Fruit fly (Drosophila melanogaster) whole organism, pupa: ENCODE measurements around the gene CG33298.

Experiments used
- CG10348 ChIP-seq: fragments of 200-800 bp; sonication (Bioruptor generic); IDR thresholded peaks from 2 replicates; pipeline ENCODE4 v1.3.6; 2022; ENCODE audit warnings: missing biosample characterization, missing genetic modification characterization
- CG12605 ChIP-seq: fragments of 200-800 bp; sonication (Bioruptor generic); IDR thresholded peaks from 2 replicates; pipeline ENCODE4 v1.3.6; 2022; ENCODE audit warnings: missing biosample characterization, missing genetic modification characterization
- CG13204 ChIP-seq: fragments of 200-800 bp; sonication (Bioruptor generic); optimal IDR thresholded peaks from 2 replicates; lab custom pipeline; 2018; ENCODE audit warnings: missing biosample characterization, mild to moderate bottlenecking, missing genetic modification characterization, moderate library complexity
- CG14655 ChIP-seq: fragments of 200-800 bp; sonication (Bioruptor generic); optimal IDR thresholded peaks from 3 replicates; lab custom pipeline; 2017; ENCODE audit warnings: mild to moderate bottlenecking, missing biosample characterization, missing genetic modification reagents, missing genetic modification characterization
- CG15710 ChIP-seq: fragments of 200-800 bp; sonication (Bioruptor generic); optimal IDR thresholded peaks from 2 replicates; lab custom pipeline; 2018; ENCODE audit warnings: missing biosample characterization, mild to moderate bottlenecking, missing genetic modification characterization, moderate library complexity
- CG17806 ChIP-seq: fragments of 200-800 bp; sonication (Bioruptor generic); optimal IDR thresholded peaks from 2 replicates; lab custom pipeline; 2018; ENCODE audit warnings: missing biosample characterization, mild to moderate bottlenecking, missing genetic modification characterization, moderate library complexity
- CG32121 ChIP-seq: fragments of 200-800 bp; sonication (Bioruptor generic); IDR thresholded peaks from 2 replicates; pipeline ENCODE4 v1.3.6; 2022; ENCODE audit warnings: missing biosample characterization, missing genetic modification characterization
- CG34367 ChIP-seq: fragments of 200-800 bp; sonication (Bioruptor generic); optimal IDR thresholded peaks from 2 replicates; lab custom pipeline; 2018; ENCODE audit warnings: missing biosample characterization, mild to moderate bottlenecking, missing genetic modification characterization
- CG4496 ChIP-seq: fragments of 200-800 bp; sonication (Bioruptor generic); IDR thresholded peaks from 3 replicates; pipeline ENCODE4 v1.3.6; 2022; ENCODE audit warnings: missing biosample characterization, missing genetic modification characterization
- CG8159 ChIP-seq: fragments of 200-800 bp; sonication (Bioruptor generic); optimal IDR thresholded peaks from 3 replicates; lab custom pipeline; 2018; ENCODE audit warnings: missing biosample characterization, mild to moderate bottlenecking, missing genetic modification characterization, moderate library complexity
- CG8301 ChIP-seq: fragments of 200-800 bp; sonication (Bioruptor generic); optimal IDR thresholded peaks from 2 replicates; lab custom pipeline; 2018; ENCODE audit warnings: missing biosample characterization, mild to moderate bottlenecking, missing genetic modification characterization
- CG9948 ChIP-seq: fragments of 200-800 bp; sonication (Bioruptor generic); optimal IDR thresholded peaks from 2 replicates; lab custom pipeline; 2018; ENCODE audit warnings: missing biosample characterization, mild to moderate bottlenecking, missing genetic modification characterization, moderate library complexity
- D1 ChIP-seq: fragments of 200-800 bp; sonication (Bioruptor generic); optimal IDR thresholded peaks from 2 replicates; lab custom pipeline; 2018; ENCODE audit warnings: missing biosample characterization, mild to moderate bottlenecking, missing genetic modification characterization, moderate library complexity
- EcR ChIP-seq: fragments of 200-800 bp; sonication (Bioruptor generic); optimal IDR thresholded peaks from 3 replicates; lab custom pipeline; 2019; ENCODE audit warnings: missing biosample characterization, missing genetic modification characterization, mild to moderate bottlenecking, moderate library complexity, missing genetic modification reagents
- Ets98B ChIP-seq: fragments of 200-800 bp; sonication (Bioruptor generic); IDR thresholded peaks from 2 replicates; pipeline ENCODE4 v1.3.6; 2022; ENCODE audit warnings: missing biosample characterization, missing genetic modification characterization
- Pif1A ChIP-seq: fragments of 200-800 bp; sonication (Bioruptor generic); optimal IDR thresholded peaks from 3 replicates; lab custom pipeline; 2016; ENCODE audit warnings: missing biosample characterization, missing genetic modification characterization
- Pif1B ChIP-seq: fragments of 200-800 bp; sonication (Bioruptor generic); optimal IDR thresholded peaks from 3 replicates; lab custom pipeline; 2016; ENCODE audit warnings: missing biosample characterization, missing genetic modification characterization
- Snoo ChIP-seq: fragments of 200-800 bp; sonication (Bioruptor generic); optimal IDR thresholded peaks from 3 replicates; lab custom pipeline; 2017; ENCODE audit warnings: missing biosample characterization, mild to moderate bottlenecking, missing genetic modification characterization, inconsistent platforms
- fd96Ca ChIP-seq: fragments of 200-800 bp; sonication (Bioruptor generic); IDR thresholded peaks from 3 replicates; pipeline ENCODE4 v1.3.6; 2022; ENCODE audit warnings: missing biosample characterization, missing genetic modification characterization
- gl ChIP-seq: fragments of 200-800 bp; sonication (Bioruptor generic); optimal IDR thresholded peaks from 2 replicates; lab custom pipeline; 2018; ENCODE audit warnings: missing biosample characterization, mild to moderate bottlenecking, missing genetic modification characterization
- rn ChIP-seq: fragments of 200-800 bp; sonication (Bioruptor generic); IDR thresholded peaks from 2 replicates; pipeline ENCODE4 v1.3.6; 2022; ENCODE audit warnings: missing biosample characterization, missing genetic modification characterization

The CG33298 gene

DNA sequence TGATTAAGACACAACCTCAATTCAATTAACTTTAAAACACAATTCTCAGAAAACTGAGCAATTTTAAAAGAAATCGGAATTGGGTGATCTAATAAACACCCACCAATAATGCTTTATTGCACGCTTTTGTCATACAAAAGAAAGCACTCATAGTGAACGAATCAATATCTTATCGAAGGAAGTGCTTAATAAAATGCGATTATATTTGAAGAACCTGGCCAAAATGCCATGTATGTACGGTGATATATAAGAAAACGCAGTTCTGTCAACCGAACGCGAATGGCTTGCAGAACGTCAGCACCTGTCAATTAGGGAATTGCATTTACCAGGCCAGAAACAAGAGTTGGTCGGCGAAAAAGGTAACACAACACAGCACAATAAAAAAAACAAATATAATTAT, 18.5 kb downstream of the CG33298 start:
- TF ChIP-seq CG17806 (tag; lab: Kevin White, UChicago), result no peak
- TF ChIP-seq Pif1A (GFP tag; lab: Kevin White, UChicago), result no peak
- no peak for TF ChIP-seq CG15710
- no peak for TF ChIP-seq CG34367
- TF ChIP-seq CG14655, result no peak
- no peak for TF ChIP-seq gl (tag; lab: Kevin White, UChicago)
- TF ChIP-seq CG10348 (GFP tag; lab: Robert Waterston, UW), result no peak
- no peak for TF ChIP-seq D1 (tag; lab: Kevin White, UChicago)
- TF ChIP-seq CG32121 (GFP tag; lab: Robert Waterston, UW), result no peak
- TF ChIP-seq fd96Ca (GFP tag; lab: Robert Waterston, UW), result no peak
- TF ChIP-seq rn (GFP tag; lab: Robert Waterston, UW), result no peak
- TF ChIP-seq CG12605 (GFP tag; lab: Robert Waterston, UW), result no peak
- TF ChIP-seq CG13204 (GFP tag; lab: Kevin White, UChicago), result no peak
- TF ChIP-seq EcR, result no peak

- TF ChIP-seq EcR (peak; percentile 98), CG32121 (GFP tag; lab: Robert Waterston, UW) (peak; percentile 95), CG8301 (tag; lab: Kevin White, UChicago) (peak; percentile 89), Pif1B (peak; percentile 76), rn (GFP tag; lab: Robert Waterston, UW) (peak; percentile 88), CG10348 (GFP tag; lab: Robert Waterston, UW) (peak; percentile 52; the same call in 1 of the 2 replicates), CG34367 (peak; percentile 90), Pif1A (GFP tag; lab: Kevin White, UChicago) (peak; percentile 90), CG8159 (peak; percentile 92), CG15710 (peak; percentile 93), CG17806 (tag; lab: Kevin White, UChicago) (peak; percentile 92), CG14655 (peak; percentile 87), gl (tag; lab: Kevin White, UChicago) (peak; percentile 74), CG4496 (GFP tag; lab: Robert Waterston, UW) (peak; percentile 96), CG9948 (tag; lab: Kevin White, UChicago) (peak; percentile 85), fd96Ca (GFP tag; lab: Robert Waterston, UW) (peak; percentile 81; the same call in 2 of the 3 replicates), CG12605 (GFP tag; lab: Robert Waterston, UW) (peak; percentile 94), Ets98B (GFP tag; lab: Robert Waterston, UW) (peak; percentile 96), D1 (tag; lab: Kevin White, UChicago) (peak; percentile 78), Snoo (peak; percentile 90), CG13204 (GFP tag; lab: Kevin White, UChicago) (peak; percentile 23)
Observed at dm6 chr2L:9520886-9521868, 25.9 kb downstream of the CG33298 start, which contains the start of gene Oatp30B. Gene Oatp30B (plus strand): TSS chr2L:9521210.

DNA sequence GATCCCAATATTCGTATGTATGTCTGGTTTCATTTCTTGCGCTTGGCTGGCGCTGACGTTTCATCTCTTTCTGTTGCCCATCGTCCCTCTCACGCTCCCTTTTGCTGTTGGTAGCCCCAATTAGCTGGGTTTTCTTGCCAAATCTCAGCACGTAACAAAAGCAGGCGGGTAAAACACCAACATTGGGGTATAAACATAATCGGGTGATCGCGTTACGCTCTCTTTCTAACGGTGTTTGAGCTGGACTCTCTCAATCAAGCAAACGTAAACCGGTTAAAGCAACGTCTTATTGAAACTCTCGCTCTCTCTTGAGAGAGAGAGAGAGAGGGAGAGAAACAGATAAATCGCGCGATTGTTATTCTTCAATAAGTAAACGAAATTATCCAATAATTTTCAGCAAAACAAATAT, 27.5 kb downstream of the CG33298 start:
- TF ChIP-seq EcR, result peak; percentile 21
- TF ChIP-seq CG17806 (tag; lab: Kevin White, UChicago), result no peak
- TF ChIP-seq Ets98B (GFP tag; lab: Robert Waterston, UW), result no peak

- TF ChIP-seq Pif1A (GFP tag; lab: Kevin White, UChicago) (no peak), Pif1B (no peak), CG14655 (no peak), Snoo (no peak), D1 (tag; lab: Kevin White, UChicago) (no peak), CG34367 (no peak), CG8159 (no peak), CG15710 (no peak), CG12605 (GFP tag; lab: Robert Waterston, UW) (no peak), CG13204 (GFP tag; lab: Kevin White, UChicago) (no peak), CG10348 (GFP tag; lab: Robert Waterston, UW) (no peak), Ets98B (GFP tag; lab: Robert Waterston, UW) (no peak), CG4496 (GFP tag; lab: Robert Waterston, UW) (no peak)
Observed at dm6 chr2L:9524915-9525314, 29.6 kb downstream of the CG33298 start.

DNA sequence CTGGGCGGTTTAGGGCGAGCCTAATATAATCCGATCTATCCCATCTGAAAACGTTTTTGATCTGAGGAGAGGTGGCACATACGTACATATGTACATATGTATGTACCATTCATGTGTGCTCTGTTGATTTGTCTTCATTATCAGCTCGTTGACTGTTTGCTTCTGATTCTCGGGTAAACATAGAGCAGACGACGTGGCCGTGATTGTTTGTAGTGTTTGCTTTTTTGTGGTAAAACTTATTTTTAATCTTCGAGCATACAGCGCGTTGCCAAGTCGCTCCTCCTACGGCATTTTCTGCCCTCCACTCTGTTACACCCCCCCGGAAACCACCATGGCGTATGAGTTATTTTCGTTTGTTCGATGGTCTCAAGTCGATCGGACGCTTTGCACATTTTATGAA, 30.4 kb downstream of the CG33298 start:
- no peak for TF ChIP-seq CG8301 (tag; lab: Kevin White, UChicago)
- TF ChIP-seq CG13204 (GFP tag; lab: Kevin White, UChicago), result peak; percentile 42
- TF ChIP-seq CG9948 (tag; lab: Kevin White, UChicago), result no peak
- TF ChIP-seq fd96Ca (GFP tag; lab: Robert Waterston, UW), result no peak
- TF ChIP-seq CG8159, result peak; percentile 27
- peak; percentile 17 for TF ChIP-seq CG17806 (tag; lab: Kevin White, UChicago)
- TF ChIP-seq CG10348 (GFP tag; lab: Robert Waterston, UW), result no peak
- TF ChIP-seq CG15710, result peak; percentile 32
- peak; percentile 57 for TF ChIP-seq CG12605 (GFP tag; lab: Robert Waterston, UW)
- peak; percentile 33 for TF ChIP-seq CG34367
- TF ChIP-seq CG32121 (GFP tag; lab: Robert Waterston, UW), result peak; percentile 50
- peak; percentile 80 for TF ChIP-seq CG4496 (GFP tag; lab: Robert Waterston, UW)
- TF ChIP-seq gl (tag; lab: Kevin White, UChicago), result peak; percentile 72
- TF ChIP-seq D1 (tag; lab: Kevin White, UChicago), result no peak
- peak; percentile 54 for TF ChIP-seq Pif1B
- no peak for TF ChIP-seq Snoo
- peak; percentile 8 for TF ChIP-seq EcR
- TF ChIP-seq Pif1A (GFP tag; lab: Kevin White, UChicago), result peak; percentile 40
- peak; percentile 52 for TF ChIP-seq Ets98B (GFP tag; lab: Robert Waterston, UW)
- TF ChIP-seq rn (GFP tag; lab: Robert Waterston, UW), result no peak
- TF ChIP-seq CG14655, result peak; percentile 43
